Worm (Caenorhabditis elegans): ENCODE results near the gene del-5.

ce11 chrX:10970629-10971028, 37.4 kb downstream of the del-5 start, which contains the start of gene K09C8.8:
- no peak for TF ChIP-seq elt-2 (tag; optimal IDR thresholded peaks at IDR 0.05)
- TF ChIP-seq madf-2 (tag; optimal IDR thresholded peaks at IDR 0.05): no peak
- TF ChIP-seq ama-1 (optimal IDR thresholded peaks at IDR 0.05): no peak
- TF ChIP-seq fkh-10 (GFP tag; optimal IDR thresholded peaks at IDR 0.05): no peak
- no peak for TF ChIP-seq hlh-15 (tag; optimal IDR thresholded peaks at IDR 0.05)
- TF ChIP-seq Y22D7AL.16 (tag; optimal IDR thresholded peaks at IDR 0.05): no peak
- TF ChIP-seq unc-86 (tag; optimal IDR thresholded peaks at IDR 0.05): no peak
- TF ChIP-seq pax-1 (tag; optimal IDR thresholded peaks at IDR 0.05): no peak
- TF ChIP-seq nfya-1 (tag; optimal IDR thresholded peaks at IDR 0.05): no peak
- TF ChIP-seq ceh-18 (tag; optimal IDR thresholded peaks at IDR 0.05): no peak
- no peak for TF ChIP-seq dve-1 (tag; optimal IDR thresholded peaks at IDR 0.05)

Data from whole organism, late embryonic.